Worm (Caenorhabditis elegans): ENCODE results near the gene best-4.

Gene best-4

DNA sequence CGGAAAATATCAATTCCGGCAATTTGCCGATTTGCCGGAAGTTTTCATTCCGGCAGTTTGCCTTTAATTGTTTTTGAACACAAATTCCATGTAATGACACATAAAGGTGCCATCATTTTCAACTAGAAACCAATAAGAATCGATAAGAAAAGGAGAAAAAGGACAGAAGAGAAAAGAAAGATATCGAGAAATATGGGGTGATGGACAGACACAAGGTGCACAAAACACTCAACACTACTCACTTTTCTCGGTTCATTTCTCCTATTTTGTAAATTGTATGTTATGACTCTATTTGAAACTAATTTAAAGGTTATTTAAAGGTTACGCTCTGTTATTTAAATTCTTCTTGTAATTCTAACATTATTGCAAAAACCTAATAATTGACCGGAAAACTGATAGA is 39.2 kb upstream of the best-4 start:
- TF ChIP-seq pha-4 (tag; optimal IDR thresholded peaks at IDR 0.05), result no peak
- no peak for TF ChIP-seq nhr-232 (tag; optimal IDR thresholded peaks at IDR 0.05)
- TF ChIP-seq ztf-16 (tag; optimal IDR thresholded peaks at IDR 0.05), result no peak
- peak; percentile 4 for TF ChIP-seq elt-2 (tag; optimal IDR thresholded peaks at IDR 0.05)

DNA sequence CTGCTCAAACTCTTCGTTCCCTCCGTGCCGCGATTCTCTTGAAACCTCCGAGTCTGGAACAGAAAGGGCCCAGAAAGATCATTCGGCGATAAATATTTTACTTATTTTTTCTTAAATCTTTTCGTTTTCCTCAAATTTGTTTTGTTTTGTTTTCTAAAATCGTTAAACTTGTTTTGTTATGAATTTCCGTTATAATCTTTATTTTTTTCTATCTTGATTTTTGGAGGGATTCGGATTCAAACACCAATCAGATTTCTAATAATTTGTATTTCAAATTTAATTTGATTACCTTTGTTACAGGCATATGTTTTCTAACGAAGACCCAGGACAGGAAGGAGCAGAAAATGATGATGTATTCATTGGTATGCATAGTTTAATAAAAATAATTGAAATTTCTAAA is 35.6 kb upstream of the best-4 start, which contains the start of gene C23H3.5:
Gene C23H3.5 (plus strand): TSS at position 301 of the 400 bp plus-strand sequence.
- TF ChIP-seq ttx-3 (tag; optimal IDR thresholded peaks at IDR 0.05) (no peak), zip-5 (tag; optimal IDR thresholded peaks at IDR 0.05) (no peak), ceh-34 (tag; optimal IDR thresholded peaks at IDR 0.05) (no peak), sox-2 (GFP tag; IDR thresholded peaks at IDR 0.05) (no peak), rnt-1 (tag; optimal IDR thresholded peaks at IDR 0.05) (no peak), unc-42 (tag; optimal IDR thresholded peaks at IDR 0.05) (no peak), ceh-14 (tag; optimal IDR thresholded peaks at IDR 0.05) (no peak), fax-1 (tag; optimal IDR thresholded peaks at IDR 0.05) (no peak), nhr-232 (tag; optimal IDR thresholded peaks at IDR 0.05) (no peak)

DNA sequence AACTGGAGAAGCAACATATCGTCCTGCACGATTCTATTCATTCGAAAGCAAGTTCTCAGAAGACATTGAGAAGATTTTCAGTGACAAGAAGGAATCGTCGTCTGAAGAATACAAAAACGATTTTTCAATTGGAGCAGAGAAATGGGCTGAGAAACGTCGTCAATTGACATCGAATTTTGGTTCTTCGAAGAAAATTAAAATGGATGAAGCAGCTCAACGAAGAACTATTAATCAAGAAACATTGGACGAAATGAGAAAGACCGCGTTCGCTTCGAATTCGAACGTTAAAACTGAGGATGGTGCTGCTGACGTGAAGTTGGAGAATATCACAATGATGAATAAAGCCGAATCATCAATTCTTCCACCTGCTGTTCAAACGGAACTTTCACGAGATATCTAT is 34.4 kb upstream of the best-4 start, which contains the start of gene rpt-4:
Gene rpt-4 (minus strand): TSS at position 101 of the 400 bp plus-strand sequence.
- no peak for TF ChIP-seq unc-55 (GFP tag; optimal IDR thresholded peaks at IDR 0.05)
- no peak for TF ChIP-seq fkh-10 (GFP tag; optimal IDR thresholded peaks at IDR 0.05)
- TF ChIP-seq hlh-13 (GFP tag; optimal IDR thresholded peaks at IDR 0.05), result no peak

DNA sequence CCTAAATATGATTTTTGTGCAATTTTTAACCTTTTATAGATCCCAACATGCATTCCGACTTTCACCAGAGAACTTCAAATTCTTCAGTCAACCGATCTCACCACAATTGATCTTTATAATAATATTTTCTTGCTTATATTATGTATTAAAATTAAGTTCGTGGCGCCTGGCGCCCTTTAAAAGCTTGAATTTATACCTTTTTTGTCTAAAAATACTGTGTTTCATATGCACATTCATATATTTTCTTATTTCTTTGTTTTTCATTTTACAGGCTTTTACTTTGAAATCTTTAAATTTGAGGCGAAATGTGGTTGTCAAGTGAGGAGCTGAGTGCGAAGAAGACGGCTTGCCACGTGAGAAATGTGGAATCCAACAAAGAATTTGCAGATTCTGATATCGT is 33.1 kb upstream of the best-4 start, which contains the start of gene rpoa-49:
Gene rpoa-49 (plus strand): TSS at position 301 of the 400 bp plus-strand sequence.
- no peak for TF ChIP-seq lim-6 (tag; optimal IDR thresholded peaks at IDR 0.05)
- TF ChIP-seq odd-2 (tag; optimal IDR thresholded peaks at IDR 0.05), result no peak
- no peak for TF ChIP-seq pha-4 (tag; optimal IDR thresholded peaks at IDR 0.05)
- TF ChIP-seq hlh-8 (tag; optimal IDR thresholded peaks at IDR 0.05), result no peak
- no peak for TF ChIP-seq K09A11.1 (tag; optimal IDR thresholded peaks at IDR 0.05; ENCODE audit: insufficient read depth)

DNA sequence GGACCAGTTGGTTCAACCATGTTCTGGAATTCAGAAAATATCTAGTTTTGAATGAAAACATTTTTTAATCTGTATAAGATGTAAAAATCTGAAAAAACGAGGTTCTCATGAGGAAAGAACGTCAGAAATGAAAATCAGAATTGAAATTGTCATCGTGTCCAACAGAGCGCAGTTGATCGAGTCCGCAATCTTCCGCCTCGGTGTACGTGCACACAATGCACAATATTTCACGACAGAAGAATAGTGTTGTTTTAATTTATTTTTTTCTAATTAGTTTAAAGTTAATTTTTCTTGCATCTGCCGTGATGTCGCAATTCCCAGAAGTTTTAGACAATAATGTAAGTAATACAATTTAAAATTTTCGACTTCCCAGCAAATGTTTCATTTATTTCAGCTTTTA is 32.0 kb upstream of the best-4 start, which contains the start of gene nfyc-1:
Gene nfyc-1 (plus strand): TSS at position 268 of the 400 bp plus-strand sequence.
- TF ChIP-seq Y22D7AL.16 (tag; optimal IDR thresholded peaks at IDR 0.05) (no peak), madf-2 (tag; optimal IDR thresholded peaks at IDR 0.05) (no peak), ceh-18 (tag; optimal IDR thresholded peaks at IDR 0.05) (no peak), ceh-45 (GFP tag; IDR thresholded peaks at IDR 0.05) (no peak), fax-1 (tag; optimal IDR thresholded peaks at IDR 0.05) (no peak), rnt-1 (tag; optimal IDR thresholded peaks at IDR 0.05) (no peak), syd-9 (tag; optimal IDR thresholded peaks at IDR 0.05) (no peak), hlh-13 (GFP tag; optimal IDR thresholded peaks at IDR 0.05) (no peak), ref-2 (tag; optimal IDR thresholded peaks at IDR 0.05) (no peak), unc-55 (GFP tag; optimal IDR thresholded peaks at IDR 0.05) (peak; percentile 36), nfya-1 (tag; optimal IDR thresholded peaks at IDR 0.05) (peak; percentile 28), ceh-19 (GFP tag; optimal IDR thresholded peaks at IDR 0.05) (no peak), hlh-8 (tag; optimal IDR thresholded peaks at IDR 0.05) (no peak), ceh-9 (tag; optimal IDR thresholded peaks at IDR 0.05) (no peak), sdc-2 (tag; optimal IDR thresholded peaks at IDR 0.05) (no peak), sox-2 (GFP tag; IDR thresholded peaks at IDR 0.05) (no peak), che-1 (tag; optimal IDR thresholded peaks at IDR 0.05) (no peak), ceh-30 (tag; optimal IDR thresholded peaks at IDR 0.05) (no peak), K02D7.2 (tag; optimal IDR thresholded peaks at IDR 0.05) (no peak), pax-1 (tag; optimal IDR thresholded peaks at IDR 0.05) (no peak), unc-42 (tag; optimal IDR thresholded peaks at IDR 0.05) (peak; percentile 76), nhr-232 (tag; optimal IDR thresholded peaks at IDR 0.05) (no peak), tbx-7 (tag; optimal IDR thresholded peaks at IDR 0.05) (no peak), eyg-1 (tag; optimal IDR thresholded peaks at IDR 0.05) (no peak), T23F11.4 (GFP tag; optimal IDR thresholded peaks at IDR 0.05) (no peak)
